Fruit fly (Drosophila melanogaster) whole organism, embryonic: ENCODE data around the gene Vago.
A peak's percentile ranks its signal among the peaks of the same experiment; 100 is the strongest.

ENCODE experiments used
- B-H2 ChIP-seq: fragments of 200-800 bp; sonication (Bioruptor generic); optimal IDR thresholded peaks from 2 replicates; lab custom pipeline; 2018; ENCODE audit warnings: missing biosample characterization, mild to moderate bottlenecking, missing genetic modification characterization
- BtbVII ChIP-seq: fragments of 200-800 bp; sonication (Bioruptor generic); optimal IDR thresholded peaks from 3 replicates; lab custom pipeline; 2017; ENCODE audit warnings: missing biosample characterization, mild to moderate bottlenecking, missing genetic modification characterization
- CG10654 ChIP-seq: fragments of 200-800 bp; sonication (Bioruptor generic); optimal IDR thresholded peaks from 2 replicates; lab custom pipeline; 2016; ENCODE audit warnings: missing biosample characterization, missing genetic modification characterization
- CG14667 ChIP-seq: fragments of 200-800 bp; sonication (Bioruptor generic); IDR thresholded peaks from 2 replicates; pipeline ENCODE4 v1.3.6; 2022; ENCODE audit warnings: missing biosample characterization, missing genetic modification characterization
- CG16779 ChIP-seq: fragments of 200-800 bp; sonication (Bioruptor generic); IDR thresholded peaks from 2 replicates; pipeline ENCODE4 v1.3.6; 2022; ENCODE audit warnings: missing biosample characterization, missing genetic modification characterization
- CG17186 ChIP-seq: fragments of 200-800 bp; sonication (Bioruptor generic); optimal IDR thresholded peaks from 3 replicates; lab custom pipeline; 2017; ENCODE audit warnings: missing biosample characterization, missing genetic modification reagents, missing genetic modification characterization
- CG1792 ChIP-seq: fragments of 200-800 bp; sonication (Bioruptor generic); optimal IDR thresholded peaks from 2 replicates; lab custom pipeline; 2016; ENCODE audit warnings: missing biosample characterization, missing genetic modification characterization
- CG18011 ChIP-seq: fragments of 200-800 bp; sonication (Bioruptor generic); optimal IDR thresholded peaks from 2 replicates; lab custom pipeline; 2017; ENCODE audit warnings: missing biosample characterization, missing genetic modification characterization, mild to moderate bottlenecking, moderate library complexity, missing genotype
- CG2199 ChIP-seq: fragments of 200-800 bp; sonication (Bioruptor generic); IDR thresholded peaks from 3 replicates; pipeline ENCODE4 v1.3.6; 2022; ENCODE audit warnings: missing biosample characterization, missing genetic modification characterization
- CG3065 ChIP-seq: fragments of 200-800 bp; sonication (Bioruptor generic); optimal IDR thresholded peaks from 2 replicates; lab custom pipeline; 2016; ENCODE audit warnings: missing biosample characterization, missing genetic modification characterization
- CG31388 ChIP-seq: fragments of 200-800 bp; sonication (Bioruptor generic); optimal IDR thresholded peaks from 2 replicates; lab custom pipeline; 2016; ENCODE audit warnings: missing biosample characterization, missing genetic modification characterization
- CG32532 ChIP-seq: fragments of 200-800 bp; sonication (Bioruptor generic); IDR thresholded peaks from 2 replicates; pipeline ENCODE4 v1.3.6; 2022; ENCODE audit warnings: missing biosample characterization, missing genetic modification characterization
- CG33213 ChIP-seq: fragments of 200-800 bp; sonication (Bioruptor generic); optimal IDR thresholded peaks from 3 replicates; lab custom pipeline; 2016; ENCODE audit warnings: missing biosample characterization, missing genetic modification characterization
- CG33557 ChIP-seq: fragments of 200-800 bp; sonication (Bioruptor generic); optimal IDR thresholded peaks from 2 replicates; lab custom pipeline; 2019; ENCODE audit warnings: missing biosample characterization, mild to moderate bottlenecking, missing genetic modification characterization, moderate library complexity
- CG4854 ChIP-seq: fragments of 200-800 bp; sonication (Bioruptor generic); optimal IDR thresholded peaks from 2 replicates; lab custom pipeline; 2016; ENCODE audit warnings: missing biosample characterization, missing genetic modification characterization, inconsistent platforms
- CG6654 ChIP-seq: fragments of 200-800 bp; sonication (Bioruptor generic); optimal IDR thresholded peaks from 2 replicates; lab custom pipeline; 2017; ENCODE audit warnings: missing biosample characterization, mild to moderate bottlenecking, missing genetic modification characterization
- CG6765 ChIP-seq: fragments of 200-800 bp; sonication (Bioruptor generic); optimal IDR thresholded peaks from 3 replicates; lab custom pipeline; 2017; ENCODE audit warnings: missing biosample characterization, mild to moderate bottlenecking, missing genetic modification characterization
- CG8359 ChIP-seq: fragments of 200-800 bp; sonication (Bioruptor generic); optimal IDR thresholded peaks from 2 replicates; lab custom pipeline; 2017; ENCODE audit warnings: missing biosample characterization, mild to moderate bottlenecking, missing genetic modification characterization, borderline replicate concordance
- CG8478 ChIP-seq: fragments of >200 bp; optimal IDR thresholded peaks from 2 replicates; lab custom pipeline; 2018
- CG9437 ChIP-seq: fragments of 200-800 bp; sonication (Bioruptor generic); optimal IDR thresholded peaks from 2 replicates; lab custom pipeline; 2018; ENCODE audit warnings: missing biosample characterization, mild to moderate bottlenecking, missing genetic modification characterization
- CG9932 ChIP-seq: fragments of 200-800 bp; sonication (Bioruptor generic); IDR thresholded peaks from 2 replicates; pipeline ENCODE4 v1.3.6; 2022; ENCODE audit warnings: missing biosample characterization, missing genetic modification characterization
- CHES-1-like ChIP-seq: fragments of 200-800 bp; sonication (Bioruptor generic); optimal IDR thresholded peaks from 2 replicates; lab custom pipeline; 2016; ENCODE audit warnings: missing biosample characterization, missing genetic modification characterization
- Dll ChIP-seq: fragments of 200-800 bp; sonication (Bioruptor generic); IDR thresholded peaks from 4 replicates; pipeline ENCODE4 v1.3.6; 2022; ENCODE audit warnings: missing biosample characterization, missing genetic modification characterization; ENCODE audit not compliant: partially characterized antibody
- H15 ChIP-seq: fragments of 200-800 bp; sonication (Bioruptor generic); IDR thresholded peaks from 3 replicates; pipeline ENCODE4 v1.3.6; 2022; ENCODE audit warnings: missing biosample characterization, missing genetic modification characterization
- Hr3 ChIP-seq: fragments of 200-800 bp; sonication (Bioruptor generic); optimal IDR thresholded peaks from 3 replicates; lab custom pipeline; 2016; ENCODE audit warnings: missing biosample characterization, missing genetic modification characterization
- Hr78 ChIP-seq, 2 experiments: fragments of 200-800 bp in 1 of 2; fragments of >200 bp in 1 of 2; sonication (Bioruptor generic) in 1 of 2; optimal IDR thresholded peaks; 2 replicates each; lab custom pipeline; 2017 to 2019; ENCODE audit warnings: missing biosample characterization in 2 of 2, missing genetic modification characterization in 2 of 2, mild to moderate bottlenecking in 1 of 2, moderate library complexity in 1 of 2
- MBD-R2 ChIP-seq: fragments of 200-800 bp; sonication (Bioruptor generic); IDR thresholded peaks from 2 replicates; pipeline ENCODE4 v1.3.6; 2022; ENCODE audit warnings: missing biosample characterization, missing genetic modification characterization
- NC2β ChIP-seq: fragments of 200-800 bp; sonication (Bioruptor generic); optimal IDR thresholded peaks from 2 replicates; lab custom pipeline; 2016; ENCODE audit warnings: missing biosample characterization, missing genetic modification characterization
- NFAT ChIP-seq: fragments of 200-800 bp; sonication (Bioruptor generic); IDR thresholded peaks from 2 replicates; pipeline ENCODE4 v1.3.6; 2022; ENCODE audit warnings: missing biosample characterization, missing genetic modification characterization
- Nf-YA ChIP-seq: fragments of 200-800 bp; sonication (Bioruptor generic); IDR thresholded peaks from 2 replicates; pipeline ENCODE4 v1.3.6; 2022; ENCODE audit warnings: missing biosample characterization, missing genetic modification characterization
- Nf-YB ChIP-seq: fragments of 200-800 bp; sonication (Bioruptor generic); optimal IDR thresholded peaks from 3 replicates; lab custom pipeline; 2019; ENCODE audit warnings: missing biosample characterization, mild to moderate bottlenecking, missing genetic modification characterization, moderate library complexity
- Sin3A ChIP-seq: fragments of >200 bp; optimal IDR thresholded peaks from 2 replicates; lab custom pipeline; 2018
- ac ChIP-seq: fragments of 200-800 bp; sonication (Bioruptor generic); optimal IDR thresholded peaks from 3 replicates; lab custom pipeline; 2017; ENCODE audit warnings: missing biosample characterization, mild to moderate bottlenecking, missing genetic modification characterization
- amos ChIP-seq: fragments of 200-800 bp; sonication (Bioruptor generic); IDR thresholded peaks from 2 replicates; pipeline ENCODE4 v1.3.6; 2022; ENCODE audit warnings: missing biosample characterization, missing genetic modification characterization; ENCODE audit not compliant: partially characterized antibody
- ash1 ChIP-seq: fragments of 200-800 bp; sonication (Bioruptor generic); optimal IDR thresholded peaks from 2 replicates; lab custom pipeline; 2018; ENCODE audit warnings: missing biosample characterization, mild to moderate bottlenecking, missing genetic modification characterization
- cas ChIP-seq: fragments of 200-800 bp; sonication (Bioruptor generic); IDR thresholded peaks from 2 replicates; pipeline ENCODE4 v1.3.6; 2022; ENCODE audit warnings: missing biosample characterization, missing genetic modification characterization
- corto ChIP-seq: fragments of 200-800 bp; sonication (Bioruptor generic); optimal IDR thresholded peaks from 2 replicates; lab custom pipeline; 2016; ENCODE audit warnings: missing biosample characterization, mild to moderate bottlenecking, missing genetic modification characterization, moderate library complexity
- emc ChIP-seq: fragments of 200-800 bp; sonication (Bioruptor generic); optimal IDR thresholded peaks from 2 replicates; lab custom pipeline; 2016; ENCODE audit warnings: missing biosample characterization, missing genetic modification characterization
- eyg ChIP-seq: fragments of 200-800 bp; sonication (Bioruptor generic); optimal IDR thresholded peaks from 3 replicates; lab custom pipeline; 2016; ENCODE audit warnings: missing biosample characterization, missing genetic modification characterization
- fd102C ChIP-seq: fragments of 200-800 bp; sonication (Bioruptor generic); optimal IDR thresholded peaks from 2 replicates; lab custom pipeline; 2018; ENCODE audit warnings: missing biosample characterization, mild to moderate bottlenecking, missing genetic modification characterization, moderate library complexity
- gcm2 ChIP-seq: fragments of 200-800 bp; sonication (Bioruptor generic); optimal IDR thresholded peaks from 2 replicates; lab custom pipeline; 2016; ENCODE audit warnings: missing biosample characterization, missing genetic modification characterization
- gt ChIP-seq: fragments of 200-800 bp; sonication (Bioruptor generic); IDR thresholded peaks from 2 replicates; pipeline ENCODE4 v1.3.6; 2022; ENCODE audit warnings: missing biosample characterization, missing genetic modification characterization
- jing ChIP-seq: fragments of 200-800 bp; sonication (Bioruptor generic); optimal IDR thresholded peaks from 2 replicates; lab custom pipeline; 2018; ENCODE audit warnings: missing biosample characterization, mild to moderate bottlenecking, missing genetic modification characterization
- lola ChIP-seq, 3 experiments: fragments of >200 bp in 2 of 3; fragments of 200-800 bp in 1 of 3; sonication (Bioruptor generic) in 1 of 3; optimal IDR thresholded peaks; 2 replicates each; lab custom pipeline; 2017 to 2019; ENCODE audit warnings: missing biosample characterization in 3 of 3, missing genetic modification characterization in 3 of 3, mild to moderate bottlenecking in 1 of 3, moderate library complexity in 1 of 3
- mam ChIP-seq: fragments of 200-800 bp; sonication (Bioruptor generic); optimal IDR thresholded peaks from 3 replicates; lab custom pipeline; 2016; ENCODE audit warnings: missing biosample characterization, missing genetic modification characterization
- pita ChIP-seq: fragments of 200-800 bp; sonication (Bioruptor generic); optimal IDR thresholded peaks from 2 replicates; lab custom pipeline; 2017; ENCODE audit warnings: missing biosample characterization, mild to moderate bottlenecking, missing genetic modification characterization
- sd ChIP-seq: fragments of 200-800 bp; sonication (Bioruptor generic); optimal IDR thresholded peaks from 3 replicates; lab custom pipeline; 2018; ENCODE audit warnings: missing biosample characterization, mild to moderate bottlenecking, missing genetic modification characterization, moderate library complexity
- stwl ChIP-seq: fragments of 200-800 bp; sonication (Bioruptor generic); optimal IDR thresholded peaks from 3 replicates; lab custom pipeline; 2018; ENCODE audit warnings: missing biosample characterization, mild to moderate bottlenecking, missing genetic modification characterization, moderate library complexity
- sug ChIP-seq: fragments of 200-800 bp; optimal IDR thresholded peaks from 2 replicates; lab custom pipeline; 2019; ENCODE audit warnings: missing biosample characterization, mild to moderate bottlenecking, missing genetic modification characterization, moderate library complexity
- trem ChIP-seq: fragments of 200-800 bp; optimal IDR thresholded peaks from 3 replicates; lab custom pipeline; 2019; ENCODE audit warnings: missing biosample characterization, mild to moderate bottlenecking, missing genetic modification characterization, moderate library complexity

Vago gene

dm6 chrX:11124749-11125508 is 35.8 kb downstream of the Vago start, which contains the start of gene Rpt3 (continued):
- TF ChIP-seq Hr78 (GFP tag; optimal IDR thresholded peaks at IDR 0.05; lab: Kevin White, UChicago) (no peak), CG1792 (GFP tag; lab: Kevin White, UChicago) (no peak), ash1 (GFP tag; lab: Kevin White, UChicago) (no peak), CG17186 (GFP tag; lab: Kevin White, UChicago) (peak; percentile 49), NFAT (GFP tag; lab: Robert Waterston, UW) (no peak), H15 (GFP tag; lab: Robert Waterston, UW) (no peak), Sin3A (lab: Kevin White, UChicago) (peak; percentile 79), CG3065 (GFP tag; lab: Kevin White, UChicago) (no peak), CG2199 (GFP tag; lab: Robert Waterston, UW) (no peak), mam (peak; percentile 0), NC2β (GFP tag; lab: Kevin White, UChicago) (no peak), fd102C (GFP tag; lab: Kevin White, UChicago) (no peak), trem (peak; percentile 30), Dll (GFP tag; lab: Robert Waterston, UW) (peak; percentile 86), CG8478 (lab: Kevin White, UChicago) (no peak), CG9932 (GFP tag; lab: Robert Waterston, UW) (0 out of 2 replicates have a peak, but pooled peaks have one; percentile 18), emc (GFP tag; lab: Kevin White, UChicago) (no peak), stwl (tag; lab: Kevin White, UChicago) (peak; percentile 53), corto (GFP tag; lab: Kevin White, UChicago) (no peak), Nf-YB (GFP tag; lab: Kevin White, UChicago) (no peak), CG8359 (GFP tag; lab: Kevin White, UChicago) (no peak), MBD-R2 (GFP tag; lab: Robert Waterston, UW) (peak; percentile 47), CG9437 (GFP tag; lab: Kevin White, UChicago) (peak; percentile 5), CG31388 (no peak), lola (GFP tag; optimal IDR thresholded peaks at IDR 0.05; lab: Kevin White, UChicago) (peak in 1 of 3 experiments; percentile 11), CG6765 (no peak), eyg (GFP tag; lab: Kevin White, UChicago) (no peak), CG16779 (GFP tag; lab: Robert Waterston, UW) (no peak), gcm2 (GFP tag; lab: Kevin White, UChicago) (no peak), cas (no peak), B-H2 (no peak), jing (GFP tag; lab: Kevin White, UChicago) (no peak), CHES-1-like (GFP tag; lab: Kevin White, UChicago) (peak; percentile 4), sd (no peak), CG33557 (GFP tag; lab: Kevin White, UChicago) (no peak), CG6654 (no peak), gt (GFP tag; lab: Robert Waterston, UW) (no peak), sug (tag; lab: Kevin White, UChicago) (no peak), CG32532 (GFP tag; lab: Robert Waterston, UW) (0 out of 2 replicates have a peak, but pooled peaks have one; percentile 8), CG33213 (GFP tag; lab: Kevin White, UChicago) (no peak), CG4854 (GFP tag; lab: Kevin White, UChicago) (no peak), CG14667 (GFP tag; lab: Robert Waterston, UW) (no peak), CG10654 (GFP tag; lab: Kevin White, UChicago) (no peak), pita (GFP tag; lab: Kevin White, UChicago) (no peak), BtbVII (GFP tag; lab: Kevin White, UChicago) (no peak), Hr3 (GFP tag; lab: Kevin White, UChicago) (no peak), Nf-YA (no peak), ac (GFP tag; lab: Kevin White, UChicago) (no peak), CG18011 (GFP tag; lab: Kevin White, UChicago) (no peak), amos (peak; percentile 73)
